Worm (Caenorhabditis elegans) whole organism, L1 larva: ENCODE results near the gene swm-1.

Source experiments
- C16A3.4 ChIP-seq: fragments of 150-350 bp; optimal IDR thresholded peaks from 2 replicates; lab custom pipeline; 2014; ENCODE audit warnings: missing biosample characterization, missing genetic modification characterization
- C34B4.2 ChIP-seq: sonication (generic microtip); optimal IDR thresholded peaks from 2 replicates; lab custom pipeline; 2017; ENCODE audit warnings: mild to moderate bottlenecking, missing genetic modification characterization, missing compliant biosample characterization
- aha-1 ChIP-seq: fragments of 150-350 bp; optimal IDR thresholded peaks from 2 replicates; lab custom pipeline; 2014; ENCODE audit warnings: missing biosample characterization, missing genetic modification characterization
- alr-1 ChIP-seq: fragments of 200-800 bp; sonication (Bioruptor generic); optimal IDR thresholded peaks from 2 replicates; lab custom pipeline; 2018; ENCODE audit warnings: borderline replicate concordance, mild to moderate bottlenecking, missing genetic modification characterization, missing compliant biosample characterization
- aly-2 ChIP-seq: fragments of 150-350 bp; optimal IDR thresholded peaks from 2 replicates; lab custom pipeline; 2014; ENCODE audit warnings: missing biosample characterization, missing genetic modification characterization
- ama-1 ChIP-seq: fragments of 150-350 bp; optimal IDR thresholded peaks from 2 replicates; lab custom pipeline; 2014
- blmp-1 ChIP-seq: fragments of 150-350 bp; optimal IDR thresholded peaks from 2 replicates; lab custom pipeline; 2014; ENCODE audit warnings: missing biosample characterization, missing genetic modification characterization
- ceh-90 ChIP-seq: sonication (generic microtip); optimal IDR thresholded peaks from 2 replicates; lab custom pipeline; 2016; ENCODE audit warnings: missing genetic modification characterization, missing compliant biosample characterization
- dpl-1 ChIP-seq, 3 experiments: fragments of 150-350 bp in 2 of 3; sonication (generic microtip) in 1 of 3; optimal IDR thresholded peaks; 2 replicates each; lab custom pipeline; 2014 to 2017; ENCODE audit warnings: missing biosample characterization in 3 of 3, missing genetic modification characterization in 3 of 3, missing genetic modification reagents in 3 of 3
- dsc-1 ChIP-seq: sonication (generic microtip); optimal IDR thresholded peaks from 2 replicates; lab custom pipeline; 2016; ENCODE audit warnings: mild to moderate bottlenecking, missing genetic modification characterization, missing compliant biosample characterization
- efl-3 ChIP-seq: fragments of 200-800 bp; sonication (Bioruptor generic); optimal IDR thresholded peaks from 2 replicates; lab custom pipeline; 2018; ENCODE audit warnings: mild to moderate bottlenecking, missing genetic modification characterization, missing compliant biosample characterization
- egl-27 ChIP-seq, 2 experiments: fragments of 150-350 bp in 1 of 2; sonication (generic microtip); optimal IDR thresholded peaks; 3 replicates each; lab custom pipeline; 2017 to 2018; ENCODE audit warnings: missing biosample characterization in 2 of 2, missing genetic modification characterization in 2 of 2, missing genetic modification reagents in 2 of 2
- elt-2 ChIP-seq: sonication (generic microtip); optimal IDR thresholded peaks from 2 replicates; lab custom pipeline; 2016; ENCODE audit warnings: missing genetic modification characterization, mild to moderate bottlenecking, inconsistent platforms, missing compliant biosample characterization, missing genetic modification reagents
- ets-5 ChIP-seq: fragments of 200-800 bp; sonication (Bioruptor generic); IDR thresholded peaks from 2 replicates; pipeline ENCODE4 v1.3.6; 2022; ENCODE audit warnings: missing genetic modification characterization, missing compliant biosample characterization
- fkh-10 ChIP-seq: sonication (generic microtip); optimal IDR thresholded peaks from 2 replicates; lab custom pipeline; 2017; ENCODE audit warnings: missing biosample characterization, missing genetic modification reagents, missing genetic modification characterization
- grh-1 ChIP-seq: fragments of 200-800 bp; sonication (Bioruptor generic); IDR thresholded peaks from 2 replicates; pipeline ENCODE4 v1.3.6; 2022; ENCODE audit warnings: missing genetic modification reagents, missing genetic modification characterization, missing compliant biosample characterization
- hlh-17 ChIP-seq: fragments of 200-800 bp; sonication (Bioruptor generic); optimal IDR thresholded peaks from 2 replicates; lab custom pipeline; 2018; ENCODE audit warnings: missing genetic modification characterization, mild to moderate bottlenecking, missing compliant biosample characterization, moderate library complexity, borderline replicate concordance
- hpl-2 ChIP-seq: fragments of 150-350 bp; optimal IDR thresholded peaks from 2 replicates; lab custom pipeline; 2014; ENCODE audit warnings: missing biosample characterization, missing genetic modification reagents, missing genetic modification characterization
- irx-1 ChIP-seq: sonication (generic microtip); optimal IDR thresholded peaks from 2 replicates; lab custom pipeline; 2016; ENCODE audit warnings: missing genetic modification characterization, missing compliant biosample characterization
- isw-1 ChIP-seq: fragments of 200-800 bp; sonication (Bioruptor generic); IDR thresholded peaks from 2 replicates; pipeline ENCODE4 v1.3.6; 2022; ENCODE audit warnings: missing genetic modification characterization, missing compliant biosample characterization
- jun-1 ChIP-seq: fragments of 150-350 bp; optimal IDR thresholded peaks from 2 replicates; lab custom pipeline; 2014; ENCODE audit warnings: missing biosample characterization, missing genetic modification reagents, missing genetic modification characterization
- lin-13 ChIP-seq: fragments of 150-350 bp; optimal IDR thresholded peaks from 2 replicates; lab custom pipeline; 2014; ENCODE audit warnings: missing biosample characterization, missing genetic modification reagents, missing genetic modification characterization
- lin-15B ChIP-seq: fragments of 150-350 bp; sonication (generic microtip); optimal IDR thresholded peaks from 3 replicates; lab custom pipeline; 2014; ENCODE audit warnings: missing biosample characterization, missing genetic modification characterization
- lin-35 ChIP-seq, 2 experiments: fragments of 150-350 bp; optimal IDR thresholded peaks; 2 replicates each; lab custom pipeline; 2014; ENCODE audit warnings: missing biosample characterization in 2 of 2, missing genetic modification characterization in 2 of 2, missing genetic modification reagents in 2 of 2
- lsy-2 ChIP-seq, 2 experiments: fragments of 150-350 bp; optimal IDR thresholded peaks; 2 replicates each; lab custom pipeline; 2014; ENCODE audit warnings: missing biosample characterization in 2 of 2, missing genetic modification characterization in 2 of 2
- mdl-1 ChIP-seq, 2 experiments: fragments of 150-350 bp; optimal IDR thresholded peaks; 2 replicates each; lab custom pipeline; 2014 to 2017; ENCODE audit warnings: missing biosample characterization in 2 of 2, missing genetic modification characterization in 2 of 2, inconsistent platforms in 1 of 2
- mef-2 ChIP-seq: fragments of 150-350 bp; optimal IDR thresholded peaks from 2 replicates; lab custom pipeline; 2014; ENCODE audit warnings: missing biosample characterization, missing genetic modification characterization
- nhr-12 ChIP-seq: sonication (generic microtip); optimal IDR thresholded peaks from 2 replicates; lab custom pipeline; 2017; ENCODE audit warnings: missing biosample characterization, missing genetic modification characterization
- nhr-20 ChIP-seq: sonication (generic microtip); optimal IDR thresholded peaks from 2 replicates; lab custom pipeline; 2016; ENCODE audit warnings: mild to moderate bottlenecking, missing genetic modification characterization, missing compliant biosample characterization
- nhr-28 ChIP-seq: fragments of 150-350 bp; optimal IDR thresholded peaks from 2 replicates; lab custom pipeline; 2014; ENCODE audit warnings: missing biosample characterization, missing genetic modification characterization
- nhr-71 ChIP-seq: sonication (generic microtip); optimal IDR thresholded peaks from 2 replicates; lab custom pipeline; 2016; ENCODE audit warnings: mild to moderate bottlenecking, missing genetic modification characterization, moderate library complexity, missing compliant biosample characterization
- nhr-77 ChIP-seq: fragments of 150-350 bp; optimal IDR thresholded peaks from 2 replicates; lab custom pipeline; 2014; ENCODE audit warnings: missing biosample characterization, missing genetic modification characterization
- nhr-90 ChIP-seq: sonication (generic microtip); optimal IDR thresholded peaks from 2 replicates; lab custom pipeline; 2016; ENCODE audit warnings: mild to moderate bottlenecking, missing genetic modification characterization, missing compliant biosample characterization; ENCODE audit not compliant: poor library complexity
- pax-3 ChIP-seq: fragments of 200-800 bp; sonication (Bioruptor generic); optimal IDR thresholded peaks from 2 replicates; lab custom pipeline; 2018; ENCODE audit warnings: mild to moderate bottlenecking, missing genetic modification characterization, moderate library complexity, missing compliant biosample characterization
- skn-1 ChIP-seq: fragments of 150-350 bp; optimal IDR thresholded peaks from 2 replicates; lab custom pipeline; 2014; ENCODE audit warnings: missing biosample characterization, missing genetic modification characterization
- snpc-4 ChIP-seq: fragments of 150-350 bp; optimal IDR thresholded peaks from 2 replicates; lab custom pipeline; 2014; ENCODE audit warnings: missing biosample characterization, missing genetic modification characterization
- sox-4 ChIP-seq: sonication (generic microtip); optimal IDR thresholded peaks from 2 replicates; lab custom pipeline; 2016; ENCODE audit warnings: missing genetic modification characterization, missing compliant biosample characterization
- sptf-1 ChIP-seq: fragments of 150-350 bp; optimal IDR thresholded peaks from 2 replicates; lab custom pipeline; 2014; ENCODE audit warnings: missing biosample characterization, missing genetic modification characterization
- sup-37 ChIP-seq: fragments of 200-800 bp; sonication (Bioruptor generic); optimal IDR thresholded peaks from 2 replicates; lab custom pipeline; 2018; ENCODE audit warnings: mild to moderate bottlenecking, missing genetic modification characterization, missing compliant biosample characterization
- swsn-7 ChIP-seq: sonication (generic microtip); optimal IDR thresholded peaks from 2 replicates; lab custom pipeline; 2016; ENCODE audit warnings: missing genetic modification characterization, missing compliant biosample characterization
- tbx-2 ChIP-seq: sonication (generic microtip); optimal IDR thresholded peaks from 2 replicates; lab custom pipeline; 2016; ENCODE audit warnings: missing genetic modification characterization, missing compliant biosample characterization
- tlp-1 ChIP-seq: fragments of 150-350 bp; optimal IDR thresholded peaks from 2 replicates; lab custom pipeline; 2014; ENCODE audit warnings: missing biosample characterization, missing genetic modification characterization
- unc-62 ChIP-seq: fragments of 150-350 bp; optimal IDR thresholded peaks from 2 replicates; lab custom pipeline; 2014; ENCODE audit warnings: missing biosample characterization, missing genetic modification reagents, missing genetic modification characterization
- unc-98 ChIP-seq: fragments of 200-800 bp; sonication (Bioruptor generic); IDR thresholded peaks from 2 replicates; pipeline ENCODE4 v1.3.6; 2022; ENCODE audit warnings: missing genetic modification characterization, missing compliant biosample characterization
- xbp-1 ChIP-seq: sonication (generic microtip); optimal IDR thresholded peaks from 2 replicates; lab custom pipeline; 2016; ENCODE audit warnings: missing genetic modification characterization, missing compliant biosample characterization
- zip-4 ChIP-seq: fragments of 200-800 bp; sonication (Bioruptor generic); optimal IDR thresholded peaks from 2 replicates; lab custom pipeline; 2018; ENCODE audit warnings: mild to moderate bottlenecking, missing genetic modification characterization, moderate library complexity, missing compliant biosample characterization

The swm-1 gene

DNA sequence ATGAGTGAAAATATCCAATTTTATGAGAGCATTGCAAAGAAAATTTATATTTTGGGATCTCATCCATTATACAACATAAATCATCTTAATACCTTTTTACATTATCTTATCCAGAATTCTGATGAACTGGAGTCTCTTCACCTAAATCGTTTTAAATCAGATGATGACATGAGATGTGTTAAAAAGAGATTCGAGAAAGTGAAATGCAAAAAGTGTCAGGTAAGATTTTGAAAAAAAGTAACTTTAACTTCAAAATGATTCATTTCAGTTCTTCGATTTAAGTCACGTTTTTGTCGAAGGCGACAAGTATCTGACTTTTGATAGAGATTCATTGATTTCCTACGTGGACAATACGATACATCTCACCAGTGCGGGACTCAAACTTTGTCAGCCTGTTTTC, 35.8 kb downstream of the swm-1 start:
- TF ChIP-seq swsn-7: no peak
- no peak for TF ChIP-seq ama-1 (lab: Kevin White, UChicago)
- TF ChIP-seq nhr-77 (tag; lab: Kevin White, UChicago): no peak
- TF ChIP-seq lin-13: no peak
- TF ChIP-seq mef-2: no peak
- TF ChIP-seq lsy-2 (tag; optimal IDR thresholded peaks at IDR 0.05; lab: Kevin White, UChicago): no peak
- no peak for TF ChIP-seq egl-27 (tag; optimal IDR thresholded peaks at IDR 0.05; lab: Kevin White, UChicago)
- TF ChIP-seq isw-1 (GFP tag; lab: Robert Waterston, UW): no peak
- TF ChIP-seq jun-1 (tag; lab: Kevin White, UChicago): no peak
- TF ChIP-seq lin-35 (GFP tag; optimal IDR thresholded peaks at IDR 0.05; lab: Kevin White, UChicago): no peak
- TF ChIP-seq tbx-2: no peak
- no peak for TF ChIP-seq nhr-71 (tag; lab: Kevin White, UChicago)
- TF ChIP-seq ets-5 (GFP tag; lab: Robert Waterston, UW): no peak
- no peak for TF ChIP-seq skn-1 (tag; lab: Kevin White, UChicago)
- TF ChIP-seq nhr-90 (tag; lab: Kevin White, UChicago): no peak
- no peak for TF ChIP-seq nhr-20
- no peak for TF ChIP-seq alr-1 (tag; lab: Kevin White, UChicago)
- no peak for TF ChIP-seq irx-1

ce11 chrV:9016479-9016878, 38.2 kb downstream of the swm-1 start, which contains the start of gene oac-40:
oac-40 (plus strand) TSS chrV:9016779.
- TF ChIP-seq fkh-10: no peak
- no peak for TF ChIP-seq elt-2
- no peak for TF ChIP-seq lin-13
- no peak for TF ChIP-seq ceh-90 (tag; lab: Kevin White, UChicago)
- no peak for TF ChIP-seq sup-37 (GFP tag; lab: Kevin White, UChicago)
- no peak for TF ChIP-seq lin-15B (tag; lab: Kevin White, UChicago)
- no peak for TF ChIP-seq pax-3 (tag; lab: Kevin White, UChicago)
- TF ChIP-seq irx-1: no peak
- no peak for TF ChIP-seq aly-2 (tag; lab: Kevin White, UChicago)
- no peak for TF ChIP-seq grh-1 (GFP tag; lab: Robert Waterston, UW)
- TF ChIP-seq C16A3.4: no peak
- no peak for TF ChIP-seq zip-4 (GFP tag; lab: Kevin White, UChicago)
- TF ChIP-seq tlp-1: no peak
- TF ChIP-seq hlh-17 (GFP tag; lab: Kevin White, UChicago): no peak
- no peak for TF ChIP-seq nhr-20
- no peak for TF ChIP-seq sox-4 (tag; lab: Kevin White, UChicago)
- no peak for TF ChIP-seq nhr-28 (tag; lab: Kevin White, UChicago)
- TF ChIP-seq snpc-4 (tag; lab: Kevin White, UChicago): no peak
- TF ChIP-seq dpl-1 (GFP tag; optimal IDR thresholded peaks at IDR 0.05; lab: Kevin White, UChicago): no peak
- no peak for TF ChIP-seq mdl-1 (tag; optimal IDR thresholded peaks at IDR 0.05; lab: Kevin White, UChicago)
- TF ChIP-seq, all 84 proteins: peak for 0

DNA sequence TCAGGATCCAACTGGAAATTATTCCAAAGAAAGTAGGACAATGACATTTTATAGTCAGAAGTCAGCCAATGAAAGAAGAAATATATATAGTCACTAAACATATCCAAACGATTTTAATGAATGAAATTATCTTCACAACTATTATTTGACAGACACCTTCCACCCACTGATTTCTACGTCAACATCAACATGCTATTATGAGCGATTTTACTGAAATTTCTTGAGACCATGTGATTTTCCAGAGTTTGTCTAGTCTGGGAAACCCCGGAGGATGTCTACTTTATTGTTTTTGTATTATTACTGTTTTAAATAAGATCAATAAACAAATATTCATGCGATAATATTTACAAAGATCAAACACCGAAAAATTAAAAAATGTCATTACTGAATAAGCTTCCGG, 39.1 kb downstream of the swm-1 start, which contains the start of gene srt-18:
Gene srt-18, minus strand, starts transcription at position 101 of the 400 bp plus-strand sequence.
- no peak for TF ChIP-seq nhr-20
- no peak for TF ChIP-seq hpl-2 (GFP tag; lab: Kevin White, UChicago)
- no peak for TF ChIP-seq aha-1 (tag; lab: Kevin White, UChicago)
- TF ChIP-seq unc-62 (GFP tag; lab: Kevin White, UChicago): no peak
- no peak for TF ChIP-seq C16A3.4
- no peak for TF ChIP-seq sox-4 (tag; lab: Kevin White, UChicago)
- no peak for TF ChIP-seq sptf-1 (tag; lab: Kevin White, UChicago)
- no peak for TF ChIP-seq lsy-2 (tag; optimal IDR thresholded peaks at IDR 0.05; lab: Kevin White, UChicago)
- TF ChIP-seq unc-98 (GFP tag; lab: Robert Waterston, UW): no peak
- TF ChIP-seq blmp-1 (tag; lab: Kevin White, UChicago): no peak
- TF ChIP-seq xbp-1 (tag; lab: Kevin White, UChicago): no peak
- no peak for TF ChIP-seq dsc-1 (tag; lab: Kevin White, UChicago)
- no peak for TF ChIP-seq C34B4.2
- no peak for TF ChIP-seq efl-3 (GFP tag; lab: Kevin White, UChicago)
- TF ChIP-seq nhr-12 (tag; lab: Kevin White, UChicago): no peak
